Worm (Caenorhabditis elegans): ENCODE results near the gene B0281.6.

DNA sequence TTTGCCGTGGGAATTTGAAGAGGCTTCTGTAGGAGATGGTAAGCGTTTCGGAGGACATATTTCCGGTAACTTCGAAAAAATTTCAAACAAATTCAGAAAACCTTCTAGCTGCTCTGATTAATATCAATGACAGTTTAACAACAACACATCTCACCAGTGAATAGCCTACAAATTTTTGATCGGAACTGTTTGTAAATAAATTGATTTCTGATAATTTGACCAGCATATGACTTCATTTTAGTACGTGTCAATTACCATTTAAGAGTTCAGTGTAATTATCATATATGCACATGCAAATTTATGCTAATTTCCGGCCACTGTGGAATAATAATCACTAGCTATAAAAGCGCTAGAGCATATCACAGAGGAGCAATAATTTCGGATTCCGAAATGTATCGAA, 22.7 kb upstream of the B0281.6 start, which contains the start of gene ZK1240.11:
- TF ChIP-seq egrh-3 (GFP tag; IDR thresholded peaks at IDR 0.05) (no peak), ztf-18 (tag; optimal IDR thresholded peaks at IDR 0.05) (no peak), chd-7 (tag; optimal IDR thresholded peaks at IDR 0.05) (no peak), egl-44 (GFP tag; IDR thresholded peaks at IDR 0.05) (no peak), attf-6 (GFP tag; IDR thresholded peaks at IDR 0.05) (no peak), repo-1 (tag; optimal IDR thresholded peaks at IDR 0.05) (no peak)
